Fruit fly (Drosophila melanogaster): ENCODE measurements around the gene Tpt.

The Tpt gene

dm6 chr3L:8418984-8419383, 13.9 kb upstream of the Tpt start (continued):
- no peak for TF ChIP-seq grn (GFP tag; optimal IDR thresholded peaks at IDR 0.05)
- TF ChIP-seq CG3407 (GFP tag; optimal IDR thresholded peaks at IDR 0.05) = peak; percentile 24
- TF ChIP-seq gro (GFP tag; optimal IDR thresholded peaks at IDR 0.05) = no peak
- no peak for TF ChIP-seq Jarid2 (GFP tag; optimal IDR thresholded peaks at IDR 0.05)
- TF ChIP-seq Hsf (GFP tag; optimal IDR thresholded peaks at IDR 0.05) = no peak
- TF ChIP-seq CG10543 (GFP tag; optimal IDR thresholded peaks at IDR 0.05) = no peak
- TF ChIP-seq schlank (tag; optimal IDR thresholded peaks at IDR 0.05) = no peak
- TF ChIP-seq esg (GFP tag; conservative IDR thresholded peaks at IDR 0.05) = no peak; the same call in 1 of the 2 replicates
- no peak for TF ChIP-seq bigmax (GFP tag; optimal IDR thresholded peaks at IDR 0.05)
- TF ChIP-seq CG13123 (GFP tag; optimal IDR thresholded peaks at IDR 0.05) = no peak
- TF ChIP-seq Dref (GFP tag; IDR thresholded peaks at IDR 0.05) = no peak
- peak; percentile 32 for TF ChIP-seq CG2712 (tag; optimal IDR thresholded peaks at IDR 0.05)
- TF ChIP-seq Hmr (GFP tag; optimal IDR thresholded peaks at IDR 0.05) = no peak
- TF ChIP-seq BEAF-32 (GFP tag; optimal IDR thresholded peaks at IDR 0.05) = no peak
- TF ChIP-seq HmgD (GFP tag; optimal IDR thresholded peaks at IDR 0.05) = no peak
- TF ChIP-seq Awh (GFP tag; IDR thresholded peaks at IDR 0.05) = no peak
- no peak for TF ChIP-seq shn (GFP tag; optimal IDR thresholded peaks at IDR 0.05)
- TF ChIP-seq bab2 (GFP tag; optimal IDR thresholded peaks at IDR 0.05) = peak; percentile 33
- TF ChIP-seq CG13894 (tag; optimal IDR thresholded peaks at IDR 0.05) = no peak
- TF ChIP-seq maf-S (GFP tag; optimal IDR thresholded peaks at IDR 0.05) = no peak
- no peak for TF ChIP-seq D19A (tag; optimal IDR thresholded peaks at IDR 0.05)
- TF ChIP-seq sim (GFP tag; IDR thresholded peaks at IDR 0.05) = no peak
- TF ChIP-seq scrt (GFP tag; optimal IDR thresholded peaks at IDR 0.05) = no peak
- TF ChIP-seq twi (tag; optimal IDR thresholded peaks at IDR 0.05) = no peak
- TF ChIP-seq CTCF (GFP tag; optimal IDR thresholded peaks at IDR 0.05) = no peak
- TF ChIP-seq nau (GFP tag; optimal IDR thresholded peaks at IDR 0.05) = no peak
- no peak for TF ChIP-seq CG18619 (GFP tag; optimal IDR thresholded peaks at IDR 0.05)
- TF ChIP-seq slou (GFP tag; optimal IDR thresholded peaks at IDR 0.05) = no peak
- no peak for TF ChIP-seq NC2α (GFP tag; optimal IDR thresholded peaks at IDR 0.05)
- no peak for TF ChIP-seq Optix (GFP tag; IDR thresholded peaks at IDR 0.05)
- TF ChIP-seq CG9817 (tag; optimal IDR thresholded peaks at IDR 0.05) = no peak
- no peak for TF ChIP-seq CG4282 (GFP tag; optimal IDR thresholded peaks at IDR 0.05)
- TF ChIP-seq CHES-1-like (GFP tag; optimal IDR thresholded peaks at IDR 0.05) = no peak
- no peak for TF ChIP-seq ken (GFP tag; IDR thresholded peaks at IDR 0.05)
- TF ChIP-seq CkIIα-i1 (GFP tag; IDR thresholded peaks at IDR 0.05) = no peak
- no peak for TF ChIP-seq CG3847 (GFP tag; IDR thresholded peaks at IDR 0.05)
- no peak for TF ChIP-seq Deaf1 (tag; optimal IDR thresholded peaks at IDR 0.05)
- no peak for TF ChIP-seq Hand (GFP tag; optimal IDR thresholded peaks at IDR 0.05)
- TF ChIP-seq ab (GFP tag; optimal IDR thresholded peaks at IDR 0.05) = no peak
- no peak for TF ChIP-seq mld (GFP tag; IDR thresholded peaks at IDR 0.05; ENCODE audit: partially characterized antibody)
- TF ChIP-seq BtbVII (GFP tag; optimal IDR thresholded peaks at IDR 0.05) = no peak
- TF ChIP-seq ewg (GFP tag; optimal IDR thresholded peaks at IDR 0.05) = no peak
- no peak for TF ChIP-seq B-H1 (GFP tag; IDR thresholded peaks at IDR 0.05)
- no peak for TF ChIP-seq p53 (GFP tag; optimal IDR thresholded peaks at IDR 0.05)
- no peak for TF ChIP-seq CG4360 (GFP tag; IDR thresholded peaks at IDR 0.05)
- no peak for TF ChIP-seq CG11398 (GFP tag; optimal IDR thresholded peaks at IDR 0.05)
- TF ChIP-seq CG14014 (GFP tag; IDR thresholded peaks at IDR 0.05) = no peak
- no peak for TF ChIP-seq fd64A (GFP tag; optimal IDR thresholded peaks at IDR 0.05)
- TF ChIP-seq sob (GFP tag; IDR thresholded peaks at IDR 0.05) = no peak
- TF ChIP-seq mirr (GFP tag; optimal IDR thresholded peaks at IDR 0.05) = no peak
- no peak for TF ChIP-seq C15 (GFP tag; IDR thresholded peaks at IDR 0.05)
- TF ChIP-seq nerfin-2 (GFP tag; IDR thresholded peaks at IDR 0.05; ENCODE audit: partially characterized antibody) = no peak
- no peak for TF ChIP-seq bbx (GFP tag; IDR thresholded peaks at IDR 0.05; ENCODE audit: partially characterized antibody)

Data from whole organism, embryonic.